Fruit fly (Drosophila melanogaster): ENCODE measurements around the gene Son.
A peak's percentile ranks its signal among the peaks of the same experiment; 100 is the strongest.

Son gene

DNA sequence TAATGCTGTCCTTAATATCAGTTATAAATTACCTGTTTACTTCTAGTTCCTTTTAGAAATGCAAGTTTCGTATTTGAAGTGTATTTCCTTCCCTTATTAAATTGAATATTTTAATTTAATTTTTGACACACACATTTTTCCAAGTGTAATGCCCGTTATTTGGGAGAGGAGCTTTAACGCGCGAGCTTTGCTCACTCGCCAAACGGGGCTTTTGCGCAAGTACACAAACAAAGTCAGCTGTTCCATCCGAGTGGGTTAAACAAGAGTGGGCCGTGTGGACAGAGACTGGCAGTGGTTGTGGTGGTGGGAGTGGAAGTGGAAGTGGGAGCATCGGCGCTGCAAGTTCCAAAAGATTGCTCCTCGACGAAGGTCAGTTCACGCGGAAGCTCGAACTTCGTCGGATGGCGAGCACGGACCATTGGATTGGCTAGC is 3.3 kb downstream of the Son start, which contains the start of gene CG8301:
Gene CG8301 (plus strand): TSS at position 218 of the 432 bp plus-strand sequence.
- TF ChIP-seq rn (GFP tag; IDR thresholded peaks at IDR 0.05) (no peak), Ets98B (GFP tag; IDR thresholded peaks at IDR 0.05) (peak; percentile 63; the same call in 1 of the 2 replicates), CG13204 (GFP tag; optimal IDR thresholded peaks at IDR 0.05) (no peak), CG32121 (GFP tag; IDR thresholded peaks at IDR 0.05) (peak; percentile 55; the same call in 1 of the 2 replicates), CG34367 (tag; optimal IDR thresholded peaks at IDR 0.05) (no peak), CG9948 (tag; optimal IDR thresholded peaks at IDR 0.05) (no peak), CG17806 (tag; optimal IDR thresholded peaks at IDR 0.05) (peak; percentile 26), Pif1A (GFP tag; optimal IDR thresholded peaks at IDR 0.05) (no peak), CG12605 (GFP tag; IDR thresholded peaks at IDR 0.05) (peak; percentile 53; the same call in 1 of the 2 replicates), CG15710 (tag; optimal IDR thresholded peaks at IDR 0.05) (no peak), CG8159 (tag; optimal IDR thresholded peaks at IDR 0.05) (peak; percentile 10), fd96Ca (GFP tag; IDR thresholded peaks at IDR 0.05) (0 out of 3 replicates have a peak, but pooled peaks have one; percentile 26), D1 (tag; optimal IDR thresholded peaks at IDR 0.05) (no peak), gl (tag; optimal IDR thresholded peaks at IDR 0.05) (no peak), Snoo (tag; optimal IDR thresholded peaks at IDR 0.05) (peak; percentile 8), CG10348 (GFP tag; IDR thresholded peaks at IDR 0.05) (no peak), EcR (GFP tag; optimal IDR thresholded peaks at IDR 0.05) (no peak), CG14655 (GFP tag; optimal IDR thresholded peaks at IDR 0.05) (no peak), CG8301 (tag; optimal IDR thresholded peaks at IDR 0.05) (peak; percentile 75), Pif1B (GFP tag; optimal IDR thresholded peaks at IDR 0.05) (peak; percentile 26), CG4496 (GFP tag; IDR thresholded peaks at IDR 0.05) (peak; percentile 24; the same call in 1 of the 3 replicates)

- TF ChIP-seq CG15710 (tag; optimal IDR thresholded peaks at IDR 0.05) (no peak), Ets98B (GFP tag; IDR thresholded peaks at IDR 0.05) (no peak), CG4496 (GFP tag; IDR thresholded peaks at IDR 0.05) (no peak), CG10348 (GFP tag; IDR thresholded peaks at IDR 0.05) (no peak), CG9948 (tag; optimal IDR thresholded peaks at IDR 0.05) (no peak), CG8301 (tag; optimal IDR thresholded peaks at IDR 0.05) (no peak), CG12605 (GFP tag; IDR thresholded peaks at IDR 0.05) (no peak), Pif1B (GFP tag; optimal IDR thresholded peaks at IDR 0.05) (no peak), gl (tag; optimal IDR thresholded peaks at IDR 0.05) (no peak), EcR (GFP tag; optimal IDR thresholded peaks at IDR 0.05) (no peak), CG8159 (tag; optimal IDR thresholded peaks at IDR 0.05) (no peak), Snoo (tag; optimal IDR thresholded peaks at IDR 0.05) (no peak)
Observed at dm6 chr3R:9581973-9582372, 4.1 kb downstream of the Son start.

- TF ChIP-seq CG14655 (GFP tag; optimal IDR thresholded peaks at IDR 0.05), result no peak
Observed at dm6 chr3R:9583122-9583521, 5.3 kb downstream of the Son start, which contains the start of gene CG33654. CG33654 (minus strand) TSS chr3R:9583222.

DNA sequence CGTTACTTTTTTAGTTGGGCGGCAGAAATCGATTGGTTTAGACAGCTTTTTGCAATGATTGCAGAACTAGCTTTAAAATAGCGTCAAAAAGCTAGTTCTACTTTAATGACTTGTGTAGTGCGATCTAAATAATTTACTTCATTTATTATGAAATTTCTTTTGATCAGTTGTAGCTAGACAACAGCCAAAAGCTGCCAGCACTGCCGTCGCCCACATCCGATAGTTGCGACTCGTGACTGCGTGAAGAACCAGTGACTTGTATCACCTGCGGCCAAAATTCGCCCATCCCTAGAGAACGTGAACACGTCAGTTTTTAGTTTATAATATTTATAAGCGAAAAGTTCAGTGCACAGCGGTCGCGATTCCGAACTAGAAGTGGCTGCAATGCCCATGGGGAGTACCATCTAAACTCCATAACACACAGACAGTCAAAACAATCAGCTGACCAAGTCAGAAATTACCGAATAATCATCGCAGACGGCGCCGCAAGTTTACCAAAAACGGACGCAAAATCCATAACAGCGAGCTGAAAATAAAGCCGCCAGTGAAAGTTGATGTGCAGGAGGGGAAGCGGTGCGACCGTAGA is 8.9 kb downstream of the Son start, which contains the start of gene P58IPK:
Gene P58IPK (plus strand): TSS at position 280 of the 586 bp plus-strand sequence.
- peak; percentile 10 for TF ChIP-seq CG34367 (tag; optimal IDR thresholded peaks at IDR 0.05)
- peak; percentile 71; the same call in 2 of the 3 replicates for TF ChIP-seq fd96Ca (GFP tag; IDR thresholded peaks at IDR 0.05)
- TF ChIP-seq CG15710 (tag; optimal IDR thresholded peaks at IDR 0.05), result peak; percentile 6
- no peak for TF ChIP-seq CG17806 (tag; optimal IDR thresholded peaks at IDR 0.05)
- no peak for TF ChIP-seq Pif1A (GFP tag; optimal IDR thresholded peaks at IDR 0.05)
- 0 out of 2 replicates have a peak, but pooled peaks have one; percentile 20 for TF ChIP-seq CG10348 (GFP tag; IDR thresholded peaks at IDR 0.05)
- TF ChIP-seq CG4496 (GFP tag; IDR thresholded peaks at IDR 0.05), result peak; percentile 64; the same call in 2 of the 3 replicates
- TF ChIP-seq Ets98B (GFP tag; IDR thresholded peaks at IDR 0.05), result peak; percentile 54
- peak; percentile 35; the same call in 1 of the 2 replicates for TF ChIP-seq CG32121 (GFP tag; IDR thresholded peaks at IDR 0.05)
- no peak for TF ChIP-seq CG14655 (GFP tag; optimal IDR thresholded peaks at IDR 0.05)

DNA sequence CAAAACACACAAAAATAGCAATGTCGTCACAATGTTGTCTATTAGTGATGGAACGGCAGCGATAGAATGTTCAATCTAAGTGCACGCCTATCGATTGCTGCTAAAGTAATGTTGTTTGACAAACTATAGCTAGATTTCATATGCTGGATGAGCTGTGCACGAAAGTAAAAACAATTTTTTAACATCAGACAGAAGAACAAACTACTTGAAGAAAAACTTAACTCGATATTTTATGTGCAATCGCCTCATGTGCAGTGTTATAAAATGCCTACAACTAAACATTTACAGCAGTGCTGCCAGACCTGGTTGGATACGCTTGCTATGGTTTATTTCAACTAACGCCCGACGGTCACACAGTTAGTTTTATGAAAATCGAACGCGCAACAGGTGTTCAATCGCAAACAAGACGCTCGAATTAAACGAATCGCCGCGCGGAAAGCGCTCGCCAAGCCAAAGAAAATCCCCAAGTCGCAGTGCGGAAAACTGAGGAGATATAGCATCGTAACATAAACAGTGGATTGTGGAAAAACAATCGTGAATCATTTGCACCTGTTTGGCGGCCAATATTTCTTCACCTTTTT is 13.2 kb downstream of the Son start, which contains the start of the genes bocks and CG8312:
Gene bocks (minus strand): TSS at position 51 of the 581 bp plus-strand sequence.
Gene CG8312 (plus strand): TSS at position 358 of the 581 bp plus-strand sequence.
- TF ChIP-seq CG10348 (GFP tag; IDR thresholded peaks at IDR 0.05) (no peak), fd96Ca (GFP tag; IDR thresholded peaks at IDR 0.05) (no peak), CG15710 (tag; optimal IDR thresholded peaks at IDR 0.05) (peak; percentile 3), Pif1B (GFP tag; optimal IDR thresholded peaks at IDR 0.05) (no peak)

DNA sequence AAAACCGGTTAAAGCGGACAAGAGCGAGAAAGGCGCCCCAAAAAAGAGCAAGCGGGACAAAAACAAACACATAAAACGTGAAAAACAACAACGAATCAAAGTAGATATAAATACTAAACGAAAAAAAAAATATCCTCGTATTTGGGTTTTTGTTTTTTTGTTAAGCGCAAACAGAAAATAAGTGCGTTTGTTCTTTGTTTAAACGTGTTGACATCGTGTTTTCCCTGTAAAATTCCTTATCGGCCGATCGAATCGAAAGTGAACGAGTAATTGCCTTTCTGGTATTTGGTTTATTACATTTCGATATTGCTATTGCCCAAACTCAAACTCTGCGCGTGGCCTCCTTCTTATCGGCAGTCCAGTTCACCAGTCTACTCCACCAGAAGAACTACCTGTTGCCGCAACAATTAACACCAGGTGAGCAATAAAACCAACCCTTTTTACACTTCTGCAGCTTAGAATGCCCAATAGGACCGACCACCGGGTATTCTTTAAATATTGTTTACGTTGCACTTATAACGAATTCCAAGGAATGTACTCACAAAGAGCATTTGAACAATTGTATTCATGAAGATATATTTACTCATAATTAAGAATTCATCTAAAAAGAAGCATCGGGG is 14.0 kb downstream of the Son start:
- no peak for TF ChIP-seq CG17806 (tag; optimal IDR thresholded peaks at IDR 0.05)
- no peak for TF ChIP-seq Pif1A (GFP tag; optimal IDR thresholded peaks at IDR 0.05)
- no peak for TF ChIP-seq Pif1B (GFP tag; optimal IDR thresholded peaks at IDR 0.05)
- no peak for TF ChIP-seq CG12605 (GFP tag; IDR thresholded peaks at IDR 0.05)
- no peak for TF ChIP-seq fd96Ca (GFP tag; IDR thresholded peaks at IDR 0.05)
- no peak for TF ChIP-seq CG14655 (GFP tag; optimal IDR thresholded peaks at IDR 0.05)
- no peak for TF ChIP-seq Snoo (tag; optimal IDR thresholded peaks at IDR 0.05)
- TF ChIP-seq CG8159 (tag; optimal IDR thresholded peaks at IDR 0.05), result no peak
- TF ChIP-seq CG34367 (tag; optimal IDR thresholded peaks at IDR 0.05), result no peak
- no peak for TF ChIP-seq CG8301 (tag; optimal IDR thresholded peaks at IDR 0.05)
